Worm (Caenorhabditis elegans) whole organism, L2 larva: ENCODE data around the gene spat-1.

Experiments
- ama-1 ChIP-seq: fragments of 150-350 bp; optimal IDR thresholded peaks from 2 replicates; lab custom pipeline; 2018; ENCODE audit warnings: inconsistent platforms
- ceh-82 ChIP-seq: fragments of 150-350 bp; optimal IDR thresholded peaks from 2 replicates; lab custom pipeline; 2014; ENCODE audit warnings: missing biosample characterization, missing genetic modification characterization
- egl-27 ChIP-seq: sonication (generic microtip); optimal IDR thresholded peaks from 3 replicates; lab custom pipeline; 2017; ENCODE audit warnings: missing biosample characterization, missing genetic modification reagents, missing genetic modification characterization
- elt-1 ChIP-seq: fragments of 150-350 bp; optimal IDR thresholded peaks from 2 replicates; lab custom pipeline; 2014; ENCODE audit warnings: missing biosample characterization, missing genetic modification characterization
- elt-3 ChIP-seq: sonication (generic microtip); optimal IDR thresholded peaks from 2 replicates; lab custom pipeline; 2017; ENCODE audit warnings: missing biosample characterization, missing genetic modification characterization
- fos-1 ChIP-seq: fragments of 150-350 bp; optimal IDR thresholded peaks from 2 replicates; lab custom pipeline; 2014; ENCODE audit warnings: missing biosample characterization, missing genetic modification characterization
- lin-11 ChIP-seq: fragments of 150-350 bp; sonication (generic microtip); optimal IDR thresholded peaks from 2 replicates; lab custom pipeline; 2014; ENCODE audit warnings: missing biosample characterization, missing genetic modification characterization, inconsistent platforms, mixed read lengths
- nhr-12 ChIP-seq: fragments of 150-350 bp; optimal IDR thresholded peaks from 2 replicates; lab custom pipeline; 2014; ENCODE audit warnings: missing biosample characterization, missing genetic modification characterization
- nhr-237 ChIP-seq: fragments of 150-350 bp; optimal IDR thresholded peaks from 2 replicates; lab custom pipeline; 2014; ENCODE audit warnings: missing biosample characterization, missing genetic modification characterization
- snpc-4 ChIP-seq: fragments of 150-350 bp; optimal IDR thresholded peaks from 2 replicates; lab custom pipeline; 2014; ENCODE audit warnings: missing biosample characterization, missing genetic modification characterization
- zag-1 ChIP-seq: fragments of 150-350 bp; optimal IDR thresholded peaks from 2 replicates; lab custom pipeline; 2014; ENCODE audit warnings: missing biosample characterization, missing genetic modification characterization
- ztf-11 ChIP-seq: sonication (generic microtip); optimal IDR thresholded peaks from 2 replicates; lab custom pipeline; 2017; ENCODE audit warnings: missing biosample characterization, missing genetic modification characterization

DNA sequence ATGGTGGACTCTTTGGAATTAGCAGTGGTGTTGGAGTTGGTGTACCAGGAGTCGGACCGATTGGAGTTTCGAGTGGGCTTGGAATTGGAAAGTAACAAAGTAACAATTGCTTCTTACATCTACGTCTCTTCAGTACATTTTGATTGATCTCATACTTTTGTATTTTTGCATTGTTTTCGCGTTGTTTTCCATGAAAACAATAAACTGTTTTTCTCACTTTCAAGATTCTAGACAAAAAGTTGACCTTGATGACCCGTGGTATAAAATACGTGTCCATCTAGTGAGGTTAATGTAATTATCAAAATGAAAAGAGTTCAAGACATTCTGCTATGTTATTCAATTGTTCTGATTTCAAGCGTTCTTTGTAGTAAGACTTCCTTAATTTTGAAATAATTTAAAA is 27.1 kb upstream of the spat-1 start, which contains the start of gene K10H10.5:
- TF ChIP-seq lin-11 (no peak), snpc-4 (tag; lab: Kevin White, UChicago) (no peak), nhr-237 (no peak), nhr-12 (tag; lab: Kevin White, UChicago) (no peak), zag-1 (tag; lab: Kevin White, UChicago) (no peak), fos-1 (tag; lab: Kevin White, UChicago) (no peak), ama-1 (lab: Kevin White, UChicago) (no peak), elt-1 (tag; lab: Kevin White, UChicago) (no peak), egl-27 (no peak), ceh-82 (no peak), elt-3 (tag; lab: Kevin White, UChicago) (no peak), ztf-11 (tag; lab: Kevin White, UChicago) (no peak)
